Worm (Caenorhabditis elegans) whole organism, midembryonic: ENCODE results near the gene mrp-7.

ENCODE experiments used
- T22C8.4 ChIP-seq: fragments of 200-800 bp; sonication (Bioruptor generic); IDR thresholded peaks from 2 replicates; pipeline ENCODE4 v1.3.6; 2022; ENCODE audit warnings: missing genetic modification characterization, missing compliant biosample characterization
- cog-1 ChIP-seq: sonication (generic microtip); optimal IDR thresholded peaks from 2 replicates; lab custom pipeline; 2016; ENCODE audit warnings: missing genetic modification characterization, missing compliant biosample characterization
- flt-1 ChIP-seq: fragments of 200-800 bp; sonication (Bioruptor generic); IDR thresholded peaks from 2 replicates; pipeline ENCODE4 v1.3.6; 2022; ENCODE audit warnings: missing genetic modification characterization, missing compliant biosample characterization
- klf-2 ChIP-seq: fragments of 200-800 bp; sonication (Bioruptor generic); conservative IDR thresholded peaks from 2 replicates; pipeline ENCODE4 v1.3.6; 2022; ENCODE audit warnings: missing genetic modification reagents, missing genetic modification characterization, missing compliant biosample characterization
- med-1 ChIP-seq: sonication (generic microtip); optimal IDR thresholded peaks from 2 replicates; lab custom pipeline; 2017; ENCODE audit warnings: missing genetic modification characterization, mild to moderate bottlenecking, missing compliant biosample characterization, antibody characterized with exemption, missing genetic modification reagents; ENCODE audit not compliant: insufficient read depth
- ref-1 ChIP-seq: fragments of 200-800 bp; sonication (Bioruptor generic); conservative IDR thresholded peaks from 2 replicates; pipeline ENCODE4 v1.3.6; 2022; ENCODE audit warnings: missing genetic modification reagents, missing genetic modification characterization, missing compliant biosample characterization
- tab-1 ChIP-seq: fragments of 200-800 bp; sonication (Bioruptor generic); IDR thresholded peaks from 2 replicates; pipeline ENCODE4 v1.3.6; 2022; ENCODE audit warnings: missing genetic modification characterization, missing compliant biosample characterization
- ztf-23 ChIP-seq: fragments of 200-800 bp; sonication (Bioruptor generic); IDR thresholded peaks from 2 replicates; pipeline ENCODE4 v1.3.6; 2022; ENCODE audit warnings: missing genetic modification reagents, missing genetic modification characterization, missing compliant biosample characterization
- ztf-29 ChIP-seq: fragments of 200-800 bp; sonication (Bioruptor generic); IDR thresholded peaks from 2 replicates; pipeline ENCODE4 v1.3.6; 2022; ENCODE audit warnings: missing genetic modification reagents, missing genetic modification characterization, missing compliant biosample characterization

Gene mrp-7

DNA sequence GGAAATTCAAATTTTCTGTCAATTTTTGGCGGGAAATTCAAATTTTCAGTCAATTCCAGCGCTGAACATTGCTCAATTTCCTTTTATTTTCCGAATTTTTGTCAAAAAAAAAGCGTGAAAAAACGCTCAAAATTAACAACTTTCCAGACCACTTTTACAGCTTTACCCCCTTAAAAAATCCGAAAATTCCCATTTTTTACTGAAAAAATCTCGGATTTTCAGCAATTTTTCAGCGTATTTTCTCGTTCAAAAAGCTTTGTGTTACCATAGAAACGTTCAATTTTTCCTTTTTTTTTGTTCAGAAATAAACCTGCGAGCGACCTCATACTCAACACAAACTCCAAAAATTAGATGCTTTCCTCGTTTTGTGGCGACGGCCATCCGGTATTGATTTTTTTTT lies at the start of gene mrp-7:
Gene mrp-7 (plus strand): TSS at position 301 of the 400 bp plus-strand sequence.
- TF ChIP-seq ztf-23 (GFP tag; lab: Robert Waterston, UW), result no peak
- no peak for TF ChIP-seq cog-1 (tag; lab: Kevin White, UChicago)
- no peak for TF ChIP-seq ref-1
- TF ChIP-seq med-1 (GFP tag; lab: Kevin White, UChicago), result no peak
- TF ChIP-seq klf-2 (GFP tag; lab: Robert Waterston, UW), result no peak
- TF ChIP-seq T22C8.4 (GFP tag; lab: Robert Waterston, UW), result no peak
- no peak for TF ChIP-seq tab-1
- TF ChIP-seq flt-1 (GFP tag; lab: Robert Waterston, UW), result no peak
- TF ChIP-seq ztf-29 (GFP tag; lab: Robert Waterston, UW), result no peak

DNA sequence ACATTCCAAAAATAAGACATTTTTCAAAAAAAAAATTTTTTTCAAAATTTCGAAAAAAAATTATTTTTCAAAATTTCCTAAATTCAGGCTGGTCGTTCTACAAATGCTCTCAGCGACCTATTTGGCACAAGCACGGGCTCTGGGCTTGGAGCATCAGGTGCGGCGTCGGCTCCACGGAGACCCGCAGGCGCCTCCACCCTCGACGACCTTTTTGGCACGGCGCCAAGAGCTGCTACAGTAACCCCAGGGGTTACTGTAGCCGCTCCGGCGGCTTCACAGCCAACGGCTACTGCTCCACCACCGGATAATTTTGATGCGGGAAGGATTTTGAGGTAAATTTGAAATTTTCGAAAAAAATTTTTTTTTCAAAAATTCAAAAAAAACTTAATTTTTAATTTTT lies 48.9 kb upstream of the mrp-7 start:
- TF ChIP-seq klf-2 (GFP tag; lab: Robert Waterston, UW) (no peak), ref-1 (no peak), ztf-29 (GFP tag; lab: Robert Waterston, UW) (no peak), tab-1 (no peak)

DNA sequence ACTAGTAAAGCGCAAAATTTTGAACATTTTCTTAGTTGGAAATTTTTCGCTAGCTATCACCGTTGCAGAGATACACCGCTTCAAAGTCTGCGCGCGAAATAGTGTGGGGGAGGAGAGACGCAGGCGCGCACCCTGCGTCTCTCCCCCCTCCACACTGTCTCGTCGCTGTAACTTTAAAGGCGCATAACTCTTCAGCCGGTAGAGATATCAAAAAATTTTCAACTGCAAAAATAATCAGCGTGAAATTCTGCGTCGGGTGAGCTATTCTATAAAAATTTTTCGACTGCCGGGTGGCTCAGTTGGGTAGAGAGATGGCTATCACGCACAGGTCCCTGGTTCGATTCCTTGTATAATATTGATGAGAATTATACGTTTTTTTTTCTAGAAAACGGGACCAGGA lies 45.1 kb upstream of the mrp-7 start:
- TF ChIP-seq ztf-23 (GFP tag; lab: Robert Waterston, UW) (no peak), med-1 (GFP tag; lab: Kevin White, UChicago) (no peak), ztf-29 (GFP tag; lab: Robert Waterston, UW) (no peak), T22C8.4 (GFP tag; lab: Robert Waterston, UW) (no peak), tab-1 (no peak; the same call in 1 of the 2 replicates), cog-1 (tag; lab: Kevin White, UChicago) (no peak), klf-2 (GFP tag; lab: Robert Waterston, UW) (no peak), flt-1 (GFP tag; lab: Robert Waterston, UW) (no peak), ref-1 (no peak)

DNA sequence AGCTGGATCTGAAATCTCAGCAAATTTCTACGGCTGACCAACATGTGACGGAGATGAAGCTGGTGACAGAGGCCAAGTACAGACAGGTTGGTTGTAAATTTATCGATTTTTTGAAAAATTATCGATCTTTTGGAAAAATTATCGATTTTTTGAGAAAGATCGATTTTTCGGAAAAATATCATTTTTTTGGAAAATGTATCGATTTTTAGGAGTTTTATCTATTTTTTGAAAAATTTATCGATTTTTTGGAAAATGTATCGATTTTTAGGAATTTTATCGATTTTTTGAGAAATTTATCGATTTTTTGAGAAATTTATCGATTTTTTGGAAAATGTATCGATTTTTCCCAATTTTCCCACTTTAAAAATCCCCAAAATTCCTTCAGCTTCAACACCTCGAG lies 44.7 kb upstream of the mrp-7 start:
- TF ChIP-seq flt-1 (GFP tag; lab: Robert Waterston, UW) (no peak), klf-2 (GFP tag; lab: Robert Waterston, UW) (peak; percentile 17; the same call in 1 of the 2 replicates), T22C8.4 (GFP tag; lab: Robert Waterston, UW) (peak; percentile 99)

DNA sequence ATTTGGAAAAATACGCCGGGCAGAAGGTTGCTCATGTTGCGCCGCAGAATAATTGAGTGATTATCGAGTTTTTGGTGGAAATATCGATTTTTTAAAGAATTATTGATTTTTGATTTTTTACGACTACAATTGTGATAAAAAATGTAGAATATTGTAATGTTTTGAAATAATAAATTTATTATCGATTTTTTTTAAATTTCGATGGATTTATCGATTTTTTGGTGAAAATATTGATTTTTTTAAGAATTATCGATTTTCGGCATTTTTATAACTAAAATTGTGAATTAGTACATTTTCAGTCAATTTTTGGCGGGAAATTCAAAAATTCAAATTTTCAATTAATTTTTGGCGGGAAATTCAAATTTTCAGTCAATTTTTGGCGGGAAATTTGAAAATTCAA lies 44.1 kb upstream of the mrp-7 start:
- TF ChIP-seq T22C8.4 (GFP tag; lab: Robert Waterston, UW) (peak; percentile 93), tab-1 (no peak)

DNA sequence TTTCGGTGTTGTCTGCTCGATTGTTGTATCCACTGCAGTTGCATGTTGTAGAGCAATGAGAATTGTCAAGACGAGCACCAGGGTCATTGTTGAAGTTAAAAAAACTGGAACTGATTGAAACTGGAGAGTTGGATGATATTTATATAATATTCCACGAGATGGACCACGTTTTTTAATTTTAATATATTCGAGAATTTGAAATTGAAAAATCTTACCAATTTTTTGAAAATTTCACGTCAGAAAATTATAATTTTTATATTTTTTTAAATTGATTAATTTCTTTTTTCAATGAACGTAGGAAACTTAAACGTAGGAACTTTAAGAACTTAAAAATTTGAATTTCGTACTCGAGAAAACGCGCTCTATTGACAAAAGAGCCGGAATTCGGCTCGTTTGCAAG lies 42.1 kb upstream of the mrp-7 start, which contains the start of gene Y43F8C.5:
Gene Y43F8C.5 (minus strand): TSS at position 101 of the 400 bp plus-strand sequence.
- TF ChIP-seq tab-1 (no peak), flt-1 (GFP tag; lab: Robert Waterston, UW) (no peak), klf-2 (GFP tag; lab: Robert Waterston, UW) (no peak), ztf-29 (GFP tag; lab: Robert Waterston, UW) (no peak), T22C8.4 (GFP tag; lab: Robert Waterston, UW) (no peak), ztf-23 (GFP tag; lab: Robert Waterston, UW) (no peak), ref-1 (no peak), med-1 (GFP tag; lab: Kevin White, UChicago) (no peak), cog-1 (tag; lab: Kevin White, UChicago) (no peak)

DNA sequence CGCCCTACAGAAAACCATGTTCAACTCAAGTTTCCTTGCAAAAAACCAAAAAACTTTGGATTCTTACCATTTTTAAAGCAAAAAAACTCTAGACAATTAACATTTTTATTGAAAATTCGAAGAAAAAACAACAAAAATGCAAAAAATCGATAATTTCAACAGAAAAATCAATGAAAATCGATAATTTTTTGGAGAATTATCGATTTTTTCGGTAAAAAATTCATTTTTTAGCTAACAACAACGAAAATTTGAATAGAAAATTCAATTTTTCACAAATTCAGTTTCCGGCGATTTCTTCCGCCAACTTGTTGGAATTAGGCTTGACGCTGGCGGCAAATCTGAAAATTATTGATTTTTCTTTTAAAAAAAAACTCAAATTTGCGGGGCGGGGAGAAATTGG lies 41.7 kb upstream of the mrp-7 start:
- TF ChIP-seq cog-1 (tag; lab: Kevin White, UChicago), result no peak
- no peak for TF ChIP-seq med-1 (GFP tag; lab: Kevin White, UChicago)
- no peak for TF ChIP-seq ref-1
- peak; percentile 91 for TF ChIP-seq T22C8.4 (GFP tag; lab: Robert Waterston, UW)
- no peak for TF ChIP-seq flt-1 (GFP tag; lab: Robert Waterston, UW)
- no peak for TF ChIP-seq ztf-23 (GFP tag; lab: Robert Waterston, UW)
- no peak for TF ChIP-seq tab-1
- TF ChIP-seq klf-2 (GFP tag; lab: Robert Waterston, UW), result no peak

DNA sequence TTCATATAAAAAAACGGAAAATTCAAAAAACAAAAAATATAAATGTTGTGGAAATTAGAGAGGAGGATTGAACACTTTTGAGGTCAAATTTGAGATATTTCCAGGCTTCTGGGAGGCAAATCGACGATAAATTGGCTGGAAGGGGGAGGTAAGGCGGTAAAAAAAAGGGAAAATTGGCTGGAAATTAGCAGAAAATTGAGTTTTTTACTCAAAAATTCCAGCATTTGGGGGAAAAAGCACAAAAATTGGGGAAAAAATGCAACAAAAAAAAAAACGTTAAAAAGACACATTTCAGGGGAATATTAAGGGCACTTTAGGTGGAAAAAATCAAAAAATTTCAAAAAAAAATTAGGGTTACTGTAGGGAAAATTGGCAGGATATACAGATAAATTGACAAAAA lies 40.4 kb upstream of the mrp-7 start:
- no peak for TF ChIP-seq T22C8.4 (GFP tag; lab: Robert Waterston, UW)

DNA sequence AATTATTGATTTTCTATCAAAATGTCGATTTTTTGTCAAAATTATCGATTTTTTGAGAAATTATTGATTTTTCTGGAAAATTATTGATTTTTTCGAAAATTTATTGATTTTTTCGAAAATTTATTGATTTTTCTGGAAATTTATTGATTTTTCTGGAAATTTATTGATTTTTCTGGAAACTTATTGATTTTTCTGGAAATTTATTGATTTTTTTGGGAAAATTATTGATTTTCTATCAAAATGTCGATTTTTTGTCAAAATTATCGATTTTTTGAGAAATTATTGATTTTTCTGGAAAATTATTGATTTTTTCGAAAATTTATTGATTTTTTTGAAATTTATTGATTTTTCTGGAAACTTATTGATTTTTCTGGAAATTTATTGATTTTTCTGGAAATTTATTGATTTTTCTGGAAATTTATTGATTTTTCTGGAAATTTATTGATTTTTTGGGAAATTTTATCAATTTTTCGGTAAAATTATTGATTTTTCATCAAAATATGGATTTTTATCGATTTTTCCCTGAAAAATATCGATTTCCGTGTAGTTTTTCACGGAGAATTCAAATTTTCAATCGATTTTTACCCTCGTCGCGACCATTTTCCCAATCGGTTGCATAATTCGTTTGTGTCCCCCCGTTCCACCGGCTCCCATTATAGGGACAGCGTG lies 39.0 kb upstream of the mrp-7 start:
- peak; percentile 98 for TF ChIP-seq T22C8.4 (GFP tag; lab: Robert Waterston, UW)

DNA sequence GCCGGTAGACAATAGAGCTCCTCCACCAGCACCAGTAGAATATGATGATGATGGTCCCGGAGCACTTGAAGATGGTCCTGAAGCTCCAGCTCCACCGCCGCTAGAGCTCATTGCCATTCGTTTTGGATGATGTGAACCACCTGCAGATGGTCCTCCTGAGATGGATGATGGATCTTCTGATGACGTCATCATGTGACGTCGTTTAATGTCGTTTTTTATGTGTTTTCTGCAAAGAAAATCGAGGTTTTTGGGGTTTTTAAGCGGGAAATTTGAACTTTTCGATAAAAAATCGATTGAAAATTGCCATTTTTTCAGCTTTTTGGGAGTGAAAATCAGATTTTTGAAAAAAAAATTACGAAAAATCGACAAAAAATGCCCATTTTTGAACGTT lies 38.5 kb upstream of the mrp-7 start:
- TF ChIP-seq med-1 (GFP tag; lab: Kevin White, UChicago), result no peak
- no peak for TF ChIP-seq flt-1 (GFP tag; lab: Robert Waterston, UW)
- TF ChIP-seq T22C8.4 (GFP tag; lab: Robert Waterston, UW), result no peak
- TF ChIP-seq ztf-29 (GFP tag; lab: Robert Waterston, UW), result no peak
- TF ChIP-seq cog-1 (tag; lab: Kevin White, UChicago), result no peak
- no peak for TF ChIP-seq ref-1
- TF ChIP-seq tab-1, result no peak
- TF ChIP-seq klf-2 (GFP tag; lab: Robert Waterston, UW), result no peak
- TF ChIP-seq ztf-23 (GFP tag; lab: Robert Waterston, UW), result no peak

DNA sequence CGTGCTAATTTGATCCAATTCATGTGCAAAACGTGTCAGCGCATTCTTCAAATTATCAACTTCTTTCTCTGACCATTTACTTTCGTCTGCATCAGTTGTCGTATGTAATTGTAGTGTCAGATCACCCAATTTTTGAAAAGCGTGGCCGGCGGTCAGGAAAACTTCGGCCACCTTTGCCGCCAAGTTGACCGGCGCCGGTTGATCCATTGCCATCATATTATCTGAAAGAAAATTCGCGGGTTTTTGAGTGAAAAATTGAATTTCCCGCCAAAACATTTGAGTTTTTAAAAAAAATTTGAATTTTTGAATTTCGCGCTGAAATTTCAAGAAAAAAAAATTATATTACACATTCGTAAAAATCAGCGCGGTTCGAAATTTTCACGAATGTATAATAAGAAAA lies 36.8 kb upstream of the mrp-7 start:
- TF ChIP-seq cog-1 (tag; lab: Kevin White, UChicago), result no peak
- no peak for TF ChIP-seq ref-1
